Worm (Caenorhabditis elegans) whole organism, early embryonic: ENCODE results near the gene T19H5.4.

Experiments
- aly-1 ChIP-seq: sonication (generic microtip); optimal IDR thresholded peaks from 2 replicates; lab custom pipeline; 2016; ENCODE audit warnings: missing genetic modification characterization, missing compliant biosample characterization
- ceh-36 ChIP-seq: sonication (generic microtip); optimal IDR thresholded peaks from 2 replicates; lab custom pipeline; 2016; ENCODE audit warnings: missing genetic modification characterization, inconsistent platforms, missing compliant biosample characterization
- scrt-1 ChIP-seq: fragments of 200-800 bp; sonication (Bioruptor generic); IDR thresholded peaks from 2 replicates; pipeline ENCODE4 v1.3.6; 2022; ENCODE audit warnings: missing genetic modification characterization, missing compliant biosample characterization
- tra-4 ChIP-seq: sonication (generic microtip); optimal IDR thresholded peaks from 2 replicates; lab custom pipeline; 2017; ENCODE audit warnings: missing genetic modification characterization, missing compliant biosample characterization

DNA sequence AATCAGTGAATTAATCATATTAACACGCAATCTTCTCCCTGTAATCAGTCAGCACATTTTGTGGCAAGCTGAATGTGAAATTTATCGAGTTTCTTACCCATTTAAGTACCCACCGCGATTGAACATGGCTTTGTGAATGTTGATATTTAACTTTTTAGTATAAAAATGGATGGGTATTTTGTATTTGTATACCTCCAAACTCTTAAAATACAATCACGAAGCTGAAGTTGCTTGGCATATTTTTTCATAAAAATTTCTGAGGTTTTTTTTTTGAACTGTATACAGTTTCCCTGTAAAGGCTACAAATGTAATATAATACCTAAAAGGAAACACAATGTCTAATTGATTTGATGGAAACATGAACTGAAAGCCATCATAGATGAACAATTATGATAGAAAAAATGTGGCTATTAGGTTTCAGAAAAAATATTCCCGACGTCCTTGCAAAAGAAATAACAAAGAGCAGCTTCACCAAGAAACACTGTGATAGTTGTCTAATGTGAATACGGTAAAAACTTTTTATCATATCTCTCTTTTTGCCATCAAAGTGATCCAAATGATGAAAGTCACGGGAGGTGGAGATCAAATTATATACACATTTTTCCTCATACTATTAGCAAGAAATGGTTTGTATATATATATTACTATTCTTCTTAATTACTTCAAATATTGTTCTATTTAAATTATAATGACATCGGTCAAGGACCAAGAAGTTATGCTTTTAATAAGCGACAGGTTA, 12.7 kb downstream of the T19H5.4 start, which contains the start of the genes chil-25 and chil-26:
- TF ChIP-seq aly-1 (tag; lab: Kevin White, UChicago) (no peak), tra-4 (no peak), ceh-36 (tag; lab: Kevin White, UChicago) (no peak), scrt-1 (no peak)
